Worm (Caenorhabditis elegans) whole organism, L2 larva: ENCODE data around the gene taf-2.

ENCODE experiments used
- C34F6.9 ChIP-seq: fragments of 150-350 bp; optimal IDR thresholded peaks from 2 replicates; lab custom pipeline; 2014; ENCODE audit warnings: missing biosample characterization, missing genetic modification characterization
- F13H6.1 ChIP-seq: sonication (generic microtip); optimal IDR thresholded peaks from 2 replicates; lab custom pipeline; 2016; ENCODE audit warnings: missing genetic modification characterization, missing compliant biosample characterization
- Y55F3AM.14 ChIP-seq: fragments of 200-800 bp; sonication (Bioruptor generic); optimal IDR thresholded peaks from 2 replicates; lab custom pipeline; 2018; ENCODE audit warnings: mild to moderate bottlenecking, missing genetic modification characterization, missing compliant biosample characterization
- ZK546.5 ChIP-seq: sonication (generic microtip); optimal IDR thresholded peaks from 2 replicates; lab custom pipeline; 2017; ENCODE audit warnings: missing biosample characterization, missing genetic modification characterization
- aly-2 ChIP-seq: fragments of 150-350 bp; optimal IDR thresholded peaks from 2 replicates; lab custom pipeline; 2014; ENCODE audit warnings: missing biosample characterization, missing genetic modification characterization
- ama-1 ChIP-seq: fragments of 150-350 bp; optimal IDR thresholded peaks from 2 replicates; lab custom pipeline; 2018; ENCODE audit warnings: inconsistent platforms
- blmp-1 ChIP-seq: sonication (generic microtip); optimal IDR thresholded peaks from 2 replicates; lab custom pipeline; 2017; ENCODE audit warnings: missing genetic modification characterization, mild to moderate bottlenecking, missing compliant biosample characterization, antibody characterized with exemption, moderate library complexity; ENCODE audit not compliant: insufficient read depth
- ceh-16 ChIP-seq: fragments of 150-350 bp; optimal IDR thresholded peaks from 2 replicates; lab custom pipeline; 2014; ENCODE audit warnings: missing biosample characterization, missing genetic modification characterization
- ceh-82 ChIP-seq: fragments of 150-350 bp; optimal IDR thresholded peaks from 2 replicates; lab custom pipeline; 2014; ENCODE audit warnings: missing biosample characterization, missing genetic modification characterization
- dmd-4 ChIP-seq: sonication (generic microtip); optimal IDR thresholded peaks from 2 replicates; lab custom pipeline; 2017; ENCODE audit warnings: missing biosample characterization, missing genetic modification characterization
- egl-27 ChIP-seq: sonication (generic microtip); optimal IDR thresholded peaks from 3 replicates; lab custom pipeline; 2017; ENCODE audit warnings: missing biosample characterization, missing genetic modification reagents, missing genetic modification characterization
- elt-1 ChIP-seq: fragments of 150-350 bp; optimal IDR thresholded peaks from 2 replicates; lab custom pipeline; 2014; ENCODE audit warnings: missing biosample characterization, missing genetic modification characterization
- elt-3 ChIP-seq: sonication (generic microtip); optimal IDR thresholded peaks from 2 replicates; lab custom pipeline; 2017; ENCODE audit warnings: missing biosample characterization, missing genetic modification characterization
- fos-1 ChIP-seq: fragments of 150-350 bp; optimal IDR thresholded peaks from 2 replicates; lab custom pipeline; 2014; ENCODE audit warnings: missing biosample characterization, missing genetic modification characterization
- gmeb-1 ChIP-seq: fragments of 150-350 bp; optimal IDR thresholded peaks from 2 replicates; lab custom pipeline; 2014; ENCODE audit warnings: missing biosample characterization, missing genetic modification characterization
- lin-13 ChIP-seq: fragments of 150-350 bp; optimal IDR thresholded peaks from 2 replicates; lab custom pipeline; 2014; ENCODE audit warnings: missing biosample characterization, missing genetic modification reagents, missing genetic modification characterization
- lin-39 ChIP-seq: fragments of 150-350 bp; optimal IDR thresholded peaks from 2 replicates; lab custom pipeline; 2014; ENCODE audit warnings: missing biosample characterization, missing genetic modification reagents, missing genetic modification characterization
- lsy-2 ChIP-seq, 2 experiments: fragments of 150-350 bp in 1 of 2; sonication (generic microtip) in 1 of 2; optimal IDR thresholded peaks; 2 replicates each; lab custom pipeline; 2014 to 2017; ENCODE audit warnings: missing biosample characterization in 2 of 2, missing genetic modification characterization in 2 of 2
- mab-5 ChIP-seq: fragments of 150-350 bp; optimal IDR thresholded peaks from 2 replicates; lab custom pipeline; 2014; ENCODE audit warnings: missing biosample characterization, missing genetic modification characterization
- mdl-1 ChIP-seq, 2 experiments: fragments of 150-350 bp in 1 of 2; sonication (generic microtip) in 1 of 2; optimal IDR thresholded peaks; 2 replicates each; lab custom pipeline; 2017; ENCODE audit warnings: missing biosample characterization in 2 of 2, missing genetic modification characterization in 2 of 2
- nhr-10 ChIP-seq: sonication (generic microtip); optimal IDR thresholded peaks from 2 replicates; lab custom pipeline; 2017; ENCODE audit warnings: missing biosample characterization, missing genetic modification characterization
- nhr-11 ChIP-seq: fragments of 150-350 bp; optimal IDR thresholded peaks from 2 replicates; lab custom pipeline; 2014; ENCODE audit warnings: missing biosample characterization, missing genetic modification characterization
- nhr-12 ChIP-seq: fragments of 150-350 bp; optimal IDR thresholded peaks from 2 replicates; lab custom pipeline; 2014; ENCODE audit warnings: missing biosample characterization, missing genetic modification characterization
- nhr-129 ChIP-seq: fragments of 150-350 bp; optimal IDR thresholded peaks from 2 replicates; lab custom pipeline; 2014; ENCODE audit warnings: missing biosample characterization, missing genetic modification characterization
- nhr-21 ChIP-seq: fragments of 150-350 bp; optimal IDR thresholded peaks from 2 replicates; lab custom pipeline; 2014; ENCODE audit warnings: missing biosample characterization, missing genetic modification characterization
- nhr-23 ChIP-seq: fragments of 150-350 bp; optimal IDR thresholded peaks from 2 replicates; lab custom pipeline; 2014; ENCODE audit warnings: missing biosample characterization, missing genetic modification reagents, missing genetic modification characterization
- nhr-237 ChIP-seq: fragments of 150-350 bp; optimal IDR thresholded peaks from 2 replicates; lab custom pipeline; 2014; ENCODE audit warnings: missing biosample characterization, missing genetic modification characterization
- nhr-25 ChIP-seq: fragments of 150-350 bp; sonication (generic microtip); optimal IDR thresholded peaks from 3 replicates; lab custom pipeline; 2014; ENCODE audit warnings: missing biosample characterization, missing genetic modification characterization
- nhr-6 ChIP-seq: fragments of 150-350 bp; optimal IDR thresholded peaks from 2 replicates; lab custom pipeline; 2014; ENCODE audit warnings: missing biosample characterization, missing genetic modification characterization
- nhr-77 ChIP-seq: fragments of 150-350 bp; optimal IDR thresholded peaks from 2 replicates; lab custom pipeline; 2014; ENCODE audit warnings: missing biosample characterization, missing genetic modification characterization
- peb-1 ChIP-seq: fragments of 150-350 bp; optimal IDR thresholded peaks from 2 replicates; lab custom pipeline; 2014; ENCODE audit warnings: missing biosample characterization, missing genetic modification characterization
- sem-4 ChIP-seq: fragments of 150-350 bp; optimal IDR thresholded peaks from 2 replicates; lab custom pipeline; 2014; ENCODE audit warnings: missing biosample characterization, missing genetic modification reagents, missing genetic modification characterization
- sma-3 ChIP-seq: sonication (generic microtip); optimal IDR thresholded peaks from 2 replicates; lab custom pipeline; 2016; ENCODE audit warnings: missing genetic modification reagents, missing genetic modification characterization, missing compliant biosample characterization
- sma-9 ChIP-seq, 2 experiments: fragments of 150-350 bp in 1 of 2; sonication (generic microtip) in 1 of 2; optimal IDR thresholded peaks; 2 replicates each; lab custom pipeline; 2014 to 2016; ENCODE audit warnings: missing genetic modification characterization in 2 of 2, mild to moderate bottlenecking in 1 of 2, missing biosample characterization in 1 of 2, missing compliant biosample characterization in 1 of 2, missing genetic modification reagents in 1 of 2, moderate library complexity in 1 of 2
- snpc-4 ChIP-seq: fragments of 150-350 bp; optimal IDR thresholded peaks from 2 replicates; lab custom pipeline; 2014; ENCODE audit warnings: missing biosample characterization, missing genetic modification characterization
- unc-39 ChIP-seq: fragments of 150-350 bp; optimal IDR thresholded peaks from 2 replicates; lab custom pipeline; 2014; ENCODE audit warnings: missing biosample characterization, missing genetic modification characterization
- unc-55 ChIP-seq: fragments of 150-350 bp; sonication (generic microtip); optimal IDR thresholded peaks from 3 replicates; lab custom pipeline; 2014; ENCODE audit warnings: missing biosample characterization, missing genetic modification reagents, missing genetic modification characterization
- zag-1 ChIP-seq: fragments of 150-350 bp; optimal IDR thresholded peaks from 2 replicates; lab custom pipeline; 2014; ENCODE audit warnings: missing biosample characterization, missing genetic modification characterization
- ztf-1 ChIP-seq: fragments of 200-800 bp; sonication (Bioruptor generic); conservative IDR thresholded peaks from 2 replicates; pipeline ENCODE4 v1.3.6; 2022; ENCODE audit warnings: missing genetic modification characterization, missing compliant biosample characterization
- ztf-11 ChIP-seq: sonication (generic microtip); optimal IDR thresholded peaks from 2 replicates; lab custom pipeline; 2017; ENCODE audit warnings: missing biosample characterization, missing genetic modification characterization
- ztf-4 ChIP-seq: fragments of 150-350 bp; optimal IDR thresholded peaks from 2 replicates; lab custom pipeline; 2014; ENCODE audit warnings: missing biosample characterization, missing genetic modification characterization

Gene taf-2

DNA sequence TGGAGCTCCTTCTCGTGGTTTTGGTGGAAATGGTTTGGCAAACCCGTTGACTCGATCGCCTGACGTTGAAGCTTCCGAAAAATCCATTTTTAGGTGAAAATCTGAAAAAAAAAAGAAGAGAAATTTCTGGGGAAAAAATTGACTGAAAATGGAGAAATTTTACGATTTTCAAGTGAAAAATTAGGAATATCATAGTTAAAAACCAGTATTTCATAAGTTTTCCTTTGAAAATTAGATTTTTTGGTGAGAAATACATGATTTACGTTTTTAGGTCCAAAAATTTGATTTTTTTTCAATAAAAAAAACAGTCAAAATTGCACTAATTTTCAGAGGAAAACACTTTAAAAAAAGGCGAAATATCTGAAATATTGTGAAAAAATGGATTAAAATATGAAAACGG is at the start of gene taf-2:
TSS of gene taf-2 (minus strand) at position 101 of the 400 bp plus-strand sequence.
- TF ChIP-seq peb-1 (tag; lab: Kevin White, UChicago) (no peak), lsy-2 (tag; optimal IDR thresholded peaks at IDR 0.05; lab: Kevin White, UChicago) (no peak), Y55F3AM.14 (GFP tag; lab: Kevin White, UChicago) (no peak), aly-2 (no peak), nhr-77 (tag; lab: Kevin White, UChicago) (no peak), elt-1 (tag; lab: Kevin White, UChicago) (no peak), ztf-4 (tag; lab: Kevin White, UChicago) (no peak), unc-55 (GFP tag; lab: Kevin White, UChicago) (no peak), zag-1 (no peak), mdl-1 (tag; optimal IDR thresholded peaks at IDR 0.05; lab: Kevin White, UChicago) (no peak), mab-5 (tag; lab: Kevin White, UChicago) (no peak)

DNA sequence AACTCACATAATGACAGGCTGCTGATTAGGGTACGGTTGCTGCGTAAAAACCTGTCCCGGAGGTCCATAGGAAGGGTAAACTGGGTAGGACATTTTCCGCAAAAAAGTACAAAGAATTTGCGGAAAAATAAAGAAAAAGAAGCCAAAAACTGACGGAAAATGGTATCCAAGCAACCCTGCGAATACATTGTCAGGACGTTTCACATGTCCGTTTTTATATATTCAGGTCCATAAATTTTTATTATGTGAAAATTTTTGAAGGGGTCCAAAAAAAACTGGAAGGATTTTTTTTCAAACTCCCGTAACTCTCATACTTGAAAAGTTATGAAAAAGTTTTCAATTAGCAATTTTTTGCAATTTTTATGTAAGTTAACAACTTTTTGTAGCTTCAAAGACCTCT is 48.8 kb upstream of the taf-2 start, which contains the start of gene CC8.3:
TSS of gene CC8.3 (minus strand) at position 101 of the 400 bp plus-strand sequence.
- TF ChIP-seq nhr-10 (no peak), ztf-1 (GFP tag; lab: Robert Waterston, UW) (no peak), mdl-1 (tag; optimal IDR thresholded peaks at IDR 0.05; lab: Kevin White, UChicago) (no peak), F13H6.1 (tag; lab: Kevin White, UChicago) (no peak), dmd-4 (tag; lab: Kevin White, UChicago) (no peak), C34F6.9 (tag; lab: Kevin White, UChicago) (no peak), Y55F3AM.14 (GFP tag; lab: Kevin White, UChicago) (no peak), ceh-16 (tag; lab: Kevin White, UChicago) (no peak), sma-3 (no peak), nhr-23 (no peak), ZK546.5 (tag; lab: Kevin White, UChicago) (no peak), lin-39 (tag; lab: Kevin White, UChicago) (no peak)

DNA sequence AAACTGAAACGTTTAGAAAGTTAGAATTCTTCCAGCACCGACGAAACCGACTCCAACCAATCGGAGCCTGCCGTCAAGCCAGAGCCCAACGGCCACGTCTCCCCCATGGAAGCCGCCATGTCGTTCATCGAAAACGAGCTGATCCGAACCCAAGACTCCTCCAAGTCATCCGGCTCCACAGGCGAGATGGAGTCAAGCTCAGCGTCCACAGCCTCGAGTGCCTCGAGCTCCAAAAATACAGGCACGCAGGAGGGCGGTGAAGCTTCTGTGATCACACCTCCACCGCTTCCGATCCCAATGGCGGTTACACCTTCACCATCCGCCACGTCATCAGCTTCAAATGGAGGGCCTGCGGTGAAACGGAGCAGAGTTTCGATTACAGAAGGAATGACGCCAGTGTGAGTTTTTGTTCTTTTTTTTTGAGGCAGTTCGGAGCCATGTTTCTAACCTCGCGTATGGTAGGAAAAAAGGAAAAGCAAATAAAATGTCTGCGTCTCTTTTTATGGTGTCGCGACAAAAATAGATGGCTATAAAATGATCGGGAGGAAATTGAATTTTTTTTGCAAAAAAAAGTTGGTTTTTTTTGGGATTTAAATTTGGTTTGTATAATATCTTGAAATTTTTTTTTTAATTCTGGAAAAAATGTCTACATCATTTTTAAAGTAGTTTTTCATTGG is 45.0 kb upstream of the taf-2 start:
- TF ChIP-seq fos-1 (tag; lab: Kevin White, UChicago): no peak
- TF ChIP-seq ceh-16 (tag; lab: Kevin White, UChicago): no peak
- TF ChIP-seq lin-39 (tag; lab: Kevin White, UChicago): no peak
- TF ChIP-seq nhr-11 (tag; lab: Kevin White, UChicago): no peak
- no peak for TF ChIP-seq mdl-1 (tag; optimal IDR thresholded peaks at IDR 0.05; lab: Kevin White, UChicago)
- no peak for TF ChIP-seq nhr-77 (tag; lab: Kevin White, UChicago)
- TF ChIP-seq gmeb-1: no peak
- TF ChIP-seq egl-27 (tag; lab: Kevin White, UChicago): no peak
- TF ChIP-seq lsy-2 (tag; optimal IDR thresholded peaks at IDR 0.05; lab: Kevin White, UChicago): no peak
- no peak for TF ChIP-seq sem-4
- no peak for TF ChIP-seq ceh-82
- no peak for TF ChIP-seq nhr-237 (tag; lab: Kevin White, UChicago)
- no peak for TF ChIP-seq ztf-11 (tag; lab: Kevin White, UChicago)
- TF ChIP-seq elt-1 (tag; lab: Kevin White, UChicago): no peak
- TF ChIP-seq nhr-23: no peak
- no peak for TF ChIP-seq nhr-10
- no peak for TF ChIP-seq elt-3 (tag; lab: Kevin White, UChicago)
- TF ChIP-seq zag-1: no peak
- TF ChIP-seq nhr-25 (tag; lab: Kevin White, UChicago): no peak
- no peak for TF ChIP-seq nhr-6 (tag; lab: Kevin White, UChicago)
- TF ChIP-seq, all 48 proteins: peak for 0

DNA sequence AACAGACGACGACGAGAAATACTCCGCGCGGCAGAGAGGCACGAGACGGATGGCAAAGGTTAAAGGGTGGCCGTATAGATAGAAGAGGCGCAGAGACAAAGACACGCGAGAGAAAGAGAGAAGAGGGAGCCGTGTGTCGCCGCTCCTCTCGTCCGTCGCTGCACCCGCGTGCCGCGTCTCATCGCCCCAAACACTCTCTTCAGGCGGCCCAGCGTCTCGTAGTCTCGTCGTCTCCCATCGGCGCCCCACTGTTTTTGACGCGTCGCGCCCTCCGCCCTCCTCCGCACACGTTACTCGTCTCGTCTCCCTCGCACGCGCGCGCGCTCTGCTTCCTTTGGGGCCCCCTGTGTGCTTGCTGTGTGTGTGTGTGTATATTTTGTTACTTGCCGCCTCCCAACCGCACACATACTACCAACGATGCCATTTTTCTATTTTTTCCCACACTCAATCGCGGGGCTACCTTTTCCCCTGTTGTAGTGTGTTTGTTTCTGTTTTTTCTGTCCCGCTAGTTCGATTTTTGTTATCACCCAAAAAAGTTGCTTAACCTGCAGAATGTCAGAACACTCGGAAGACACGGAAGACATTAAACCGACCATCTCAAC is 43.2 kb upstream of the taf-2 start, which contains the start of gene madf-9:
TSS of gene madf-9 (plus strand) at position 552 of the 602 bp plus-strand sequence.
- TF ChIP-seq nhr-21 (tag; lab: Kevin White, UChicago) (peak; percentile 76), zag-1 (peak; percentile 59), mab-5 (tag; lab: Kevin White, UChicago) (peak; percentile 32), aly-2 (no peak), sma-3 (peak; percentile 67), nhr-12 (tag; lab: Kevin White, UChicago) (no peak), unc-39 (tag; lab: Kevin White, UChicago) (peak; percentile 39), fos-1 (tag; lab: Kevin White, UChicago) (peak; percentile 24), ama-1 (lab: Kevin White, UChicago) (no peak), gmeb-1 (peak; percentile 50), sma-9 (GFP tag; optimal IDR thresholded peaks at IDR 0.05; lab: Kevin White, UChicago) (peak; percentile 83), sma-9 (tag; optimal IDR thresholded peaks at IDR 0.05; lab: Kevin White, UChicago) (no peak), peb-1 (tag; lab: Kevin White, UChicago) (peak; percentile 83), ceh-16 (tag; lab: Kevin White, UChicago) (no peak), mdl-1 (tag; optimal IDR thresholded peaks at IDR 0.05; lab: Kevin White, UChicago) (peak; percentile 77 to 81), ztf-4 (tag; lab: Kevin White, UChicago) (no peak), nhr-25 (tag; lab: Kevin White, UChicago) (peak; percentile 39), lin-13 (GFP tag; lab: Kevin White, UChicago) (peak; percentile 33), unc-55 (GFP tag; lab: Kevin White, UChicago) (peak; percentile 62), C34F6.9 (tag; lab: Kevin White, UChicago) (peak; percentile 14), Y55F3AM.14 (GFP tag; lab: Kevin White, UChicago) (peak; percentile 31), lsy-2 (tag; optimal IDR thresholded peaks at IDR 0.05; lab: Kevin White, UChicago) (peak in 1 of 2 experiments; percentile 51), nhr-129 (tag; lab: Kevin White, UChicago) (peak; percentile 44), blmp-1 (peak; percentile 0), F13H6.1 (tag; lab: Kevin White, UChicago) (peak; percentile 88), snpc-4 (tag; lab: Kevin White, UChicago) (peak; percentile 32)
